Worm (Caenorhabditis elegans) whole organism, dauer: ENCODE data around the gene ZK1127.5.

Experiments
- unc-62 ChIP-seq: sonication (generic microtip); optimal IDR thresholded peaks from 2 replicates; lab custom pipeline; 2017; ENCODE audit warnings: missing biosample characterization, missing genetic modification reagents, missing genetic modification characterization

Gene ZK1127.5

ce11 chrII:7095970-7096369, 45.5 kb downstream of the ZK1127.5 start:
- no peak for TF ChIP-seq unc-62 (GFP tag; lab: Kevin White, UChicago)

- no peak for TF ChIP-seq unc-62 (GFP tag; lab: Kevin White, UChicago)
Observed at ce11 chrII:7098578-7098977, 48.1 kb downstream of the ZK1127.5 start, which contains the start of gene mct-5. Gene mct-5, minus strand, starts transcription at chrII:7098593.

- no peak for TF ChIP-seq unc-62 (GFP tag; lab: Kevin White, UChicago)
Observed at ce11 chrII:7099231-7099630, 48.8 kb downstream of the ZK1127.5 start.

DNA sequence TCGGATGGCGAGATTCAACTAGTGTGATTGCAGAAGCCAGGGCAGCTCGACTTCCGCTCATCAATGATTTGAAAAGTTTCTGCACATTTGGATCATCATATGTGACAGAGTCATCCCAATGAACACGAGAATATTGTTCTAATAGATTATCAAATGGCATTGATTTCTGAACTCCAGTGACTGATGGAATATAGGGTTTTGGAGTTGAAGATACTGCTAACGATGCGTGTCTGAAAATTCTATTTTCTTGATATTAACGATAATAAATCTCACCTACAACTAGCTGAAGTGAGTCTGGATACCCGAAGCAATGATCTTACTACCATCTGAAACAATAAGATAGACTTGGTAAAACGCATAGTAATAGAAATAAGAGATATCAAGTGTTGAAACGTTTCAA, 50.4 kb downstream of the ZK1127.5 start, which contains the start of gene mmaa-1:
TSS of gene mmaa-1 (minus strand) at position 328 of the 400 bp plus-strand sequence.
- no peak for TF ChIP-seq unc-62 (GFP tag; lab: Kevin White, UChicago)
